Fruit fly (Drosophila melanogaster): ENCODE results near the gene CG12278.

- TF ChIP-seq tin (GFP tag; optimal IDR thresholded peaks at IDR 0.05): no peak
- no peak for TF ChIP-seq usp (GFP tag; optimal IDR thresholded peaks at IDR 0.05)
- no peak for TF ChIP-seq mld (GFP tag; IDR thresholded peaks at IDR 0.05; ENCODE audit: partially characterized antibody)
- TF ChIP-seq her (GFP tag; optimal IDR thresholded peaks at IDR 0.05): no peak
- no peak for TF ChIP-seq Sox102F (GFP tag; optimal IDR thresholded peaks at IDR 0.05)
- no peak for TF ChIP-seq eve (GFP tag; optimal IDR thresholded peaks at IDR 0.05)
- TF ChIP-seq slou (GFP tag; optimal IDR thresholded peaks at IDR 0.05): no peak
- no peak for TF ChIP-seq btn (GFP tag; optimal IDR thresholded peaks at IDR 0.05)
- TF ChIP-seq sna (GFP tag; IDR thresholded peaks at IDR 0.05; ENCODE audit: partially characterized antibody): no peak
- TF ChIP-seq CG9932 (GFP tag; IDR thresholded peaks at IDR 0.05): no peak
Observed at dm6 chr3R:21080876-21081586, 37.2 kb downstream of the CG12278 start, which contains the start of gene HHEX.
